Worm (Caenorhabditis elegans) whole organism, L4 larva: ENCODE results near the gene C18H2.5.

Experiments
- F44E2.7 ChIP-seq: fragments of 200-800 bp; sonication (Bioruptor generic); IDR thresholded peaks from 2 replicates; pipeline ENCODE4 v2.1.2; 2022; ENCODE audit warnings: missing genetic modification characterization, missing compliant biosample characterization
- T26A8.4 ChIP-seq: fragments of 200-800 bp; sonication (Bioruptor generic); IDR thresholded peaks from 2 replicates; pipeline ENCODE4 v1.3.6; 2022; ENCODE audit warnings: missing genetic modification characterization, missing compliant biosample characterization
- ceh-44 ChIP-seq: fragments of 200-800 bp; sonication (Bioruptor generic); IDR thresholded peaks from 2 replicates; pipeline ENCODE4 v1.3.6; 2022; ENCODE audit warnings: missing genetic modification reagents, missing genetic modification characterization, missing compliant biosample characterization
- ceh-82 ChIP-seq: sonication (generic microtip); optimal IDR thresholded peaks from 2 replicates; lab custom pipeline; 2017; ENCODE audit warnings: missing biosample characterization, missing genetic modification characterization
- ctbp-1 ChIP-seq: fragments of 200-800 bp; sonication (Bioruptor generic); IDR thresholded peaks from 2 replicates; pipeline ENCODE4 v1.3.6; 2022; ENCODE audit warnings: missing genetic modification reagents, missing genetic modification characterization, missing compliant biosample characterization
- daf-12 ChIP-seq: fragments of 150-350 bp; optimal IDR thresholded peaks from 2 replicates; lab custom pipeline; 2014; ENCODE audit warnings: missing biosample characterization, missing genetic modification reagents, missing genetic modification characterization
- daf-16 ChIP-seq, 3 experiments: sonication (generic microtip); optimal IDR thresholded peaks; 2 replicates each; lab custom pipeline; 2016 to 2017; ENCODE audit warnings: missing genetic modification characterization in 3 of 3, missing genetic modification reagents in 3 of 3, mild to moderate bottlenecking in 2 of 3, missing compliant biosample characterization in 2 of 3, missing biosample characterization in 1 of 3, moderate library complexity in 1 of 3
- dmd-6 ChIP-seq: fragments of 200-800 bp; sonication (Bioruptor generic); IDR thresholded peaks from 2 replicates; pipeline ENCODE4 v1.3.6; 2022; ENCODE audit warnings: missing genetic modification reagents, missing genetic modification characterization, missing compliant biosample characterization
- dpl-1 ChIP-seq: fragments of 150-350 bp; optimal IDR thresholded peaks from 2 replicates; lab custom pipeline; 2014; ENCODE audit warnings: missing biosample characterization, missing genetic modification reagents, missing genetic modification characterization
- fos-1 ChIP-seq: fragments of 150-350 bp; optimal IDR thresholded peaks from 2 replicates; lab custom pipeline; 2014; ENCODE audit warnings: missing biosample characterization, missing genetic modification characterization
- gei-8 ChIP-seq: fragments of 200-800 bp; sonication (Bioruptor generic); optimal IDR thresholded peaks from 2 replicates; lab custom pipeline; 2018; ENCODE audit warnings: mild to moderate bottlenecking, missing genetic modification characterization, missing compliant biosample characterization
- hlh-11 ChIP-seq: fragments of 200-800 bp; sonication (Bioruptor generic); optimal IDR thresholded peaks from 2 replicates; lab custom pipeline; 2018; ENCODE audit warnings: mild to moderate bottlenecking, missing genetic modification characterization, missing compliant biosample characterization
- hlh-30 ChIP-seq: sonication (generic microtip); optimal IDR thresholded peaks from 2 replicates; lab custom pipeline; 2017; ENCODE audit warnings: antibody characterized with exemption, mild to moderate bottlenecking, missing genetic modification characterization, missing compliant biosample characterization; ENCODE audit not compliant: insufficient read depth
- lim-7 ChIP-seq: fragments of 200-800 bp; sonication (Bioruptor generic); IDR thresholded peaks from 2 replicates; pipeline ENCODE4 v1.3.6; 2022; ENCODE audit warnings: missing genetic modification characterization, missing compliant biosample characterization
- lin-15B ChIP-seq: fragments of 150-350 bp; sonication (generic microtip); optimal IDR thresholded peaks from 3 replicates; lab custom pipeline; 2014; ENCODE audit warnings: missing biosample characterization, missing genetic modification characterization
- lin-29 ChIP-seq: fragments of 200-800 bp; sonication (Bioruptor generic); IDR thresholded peaks from 2 replicates; pipeline ENCODE4 v1.3.6; 2022; ENCODE audit warnings: missing genetic modification reagents, missing genetic modification characterization, missing compliant biosample characterization
- lir-3 ChIP-seq: sonication (generic microtip); optimal IDR thresholded peaks from 2 replicates; lab custom pipeline; 2016; ENCODE audit warnings: mild to moderate bottlenecking, missing genetic modification characterization, missing compliant biosample characterization
- mdl-1 ChIP-seq, 2 experiments: fragments of 150-350 bp in 1 of 2; sonication (generic microtip) in 1 of 2; optimal IDR thresholded peaks; 2 replicates each; lab custom pipeline; 2014 to 2017; ENCODE audit warnings: missing biosample characterization in 2 of 2, missing genetic modification characterization in 2 of 2
- mes-2 ChIP-seq: sonication (generic microtip); optimal IDR thresholded peaks from 2 replicates; lab custom pipeline; 2016; ENCODE audit warnings: missing genotype, mild to moderate bottlenecking, missing genetic modification characterization, missing compliant biosample characterization; ENCODE audit not compliant: poor library complexity, severe bottlenecking
- mxl-2 ChIP-seq: fragments of 200-800 bp; sonication (Bioruptor generic); conservative IDR thresholded peaks from 2 replicates; pipeline ENCODE4 v1.3.6; 2022; ENCODE audit warnings: missing genetic modification reagents, missing genetic modification characterization, missing compliant biosample characterization
- mxl-3 ChIP-seq: fragments of 200-800 bp; sonication (Bioruptor generic); optimal IDR thresholded peaks from 2 replicates; lab custom pipeline; 2018; ENCODE audit warnings: mild to moderate bottlenecking, missing genetic modification characterization, missing compliant biosample characterization
- nhr-10 ChIP-seq: fragments of 150-350 bp; optimal IDR thresholded peaks from 2 replicates; lab custom pipeline; 2014; ENCODE audit warnings: missing biosample characterization, missing genetic modification characterization
- nhr-11 ChIP-seq: fragments of 150-350 bp; optimal IDR thresholded peaks from 2 replicates; lab custom pipeline; 2014; ENCODE audit warnings: missing biosample characterization, missing genetic modification characterization
- nhr-25 ChIP-seq: sonication (generic microtip); optimal IDR thresholded peaks from 2 replicates; lab custom pipeline; 2017; ENCODE audit warnings: missing genetic modification characterization, mild to moderate bottlenecking, missing compliant biosample characterization, antibody characterized with exemption, moderate library complexity, borderline replicate concordance; ENCODE audit not compliant: insufficient read depth
- nhr-28 ChIP-seq: fragments of 150-350 bp; optimal IDR thresholded peaks from 2 replicates; lab custom pipeline; 2014; ENCODE audit warnings: missing biosample characterization, missing genetic modification characterization
- nhr-42 ChIP-seq: fragments of 200-800 bp; sonication (Bioruptor generic); IDR thresholded peaks from 2 replicates; pipeline ENCODE4 v1.3.6; 2022; ENCODE audit warnings: missing genetic modification characterization, missing compliant biosample characterization
- nhr-6 ChIP-seq: fragments of 150-350 bp; optimal IDR thresholded peaks from 2 replicates; lab custom pipeline; 2014; ENCODE audit warnings: missing biosample characterization, missing genetic modification characterization
- nhr-76 ChIP-seq: fragments of 150-350 bp; optimal IDR thresholded peaks from 2 replicates; lab custom pipeline; 2014; ENCODE audit warnings: missing biosample characterization, missing genetic modification characterization
- nhr-77 ChIP-seq: fragments of 150-350 bp; optimal IDR thresholded peaks from 2 replicates; lab custom pipeline; 2014; ENCODE audit warnings: missing biosample characterization, missing genetic modification characterization
- pha-4 ChIP-seq, 2 experiments: fragments of 150-350 bp in 1 of 2; fragments of 200-800 bp in 1 of 2; sonication (Bioruptor generic) in 1 of 2; IDR thresholded peaks in 1 of 2; optimal IDR thresholded peaks in 1 of 2; 2 replicates each; pipeline versions ENCODE4 v1.3.6 to Lab custom; 2014 to 2022; ENCODE audit warnings: missing genetic modification characterization in 2 of 2, missing genetic modification reagents in 2 of 2, missing biosample characterization in 1 of 2, missing compliant biosample characterization in 1 of 2
- rbr-2 ChIP-seq: sonication (generic microtip); optimal IDR thresholded peaks from 2 replicates; lab custom pipeline; 2016; ENCODE audit warnings: missing genotype, missing genetic modification characterization, missing compliant biosample characterization
- saeg-2 ChIP-seq: fragments of 200-800 bp; sonication (Bioruptor generic); IDR thresholded peaks from 2 replicates; pipeline ENCODE4 v1.3.6; 2022; ENCODE audit warnings: missing genetic modification reagents, missing genetic modification characterization, missing compliant biosample characterization
- sdz-12 ChIP-seq: fragments of 200-800 bp; sonication (Bioruptor generic); optimal IDR thresholded peaks from 2 replicates; lab custom pipeline; 2018; ENCODE audit warnings: mild to moderate bottlenecking, missing genetic modification characterization, missing compliant biosample characterization
- set-16 ChIP-seq: fragments of 200-800 bp; sonication (Bioruptor generic); IDR thresholded peaks from 2 replicates; pipeline ENCODE4 v1.3.6; 2022; ENCODE audit warnings: missing genetic modification reagents, missing genetic modification characterization, missing compliant biosample characterization
- spr-3 ChIP-seq: fragments of 200-800 bp; sonication (Bioruptor generic); optimal IDR thresholded peaks from 2 replicates; lab custom pipeline; 2018; ENCODE audit warnings: mild to moderate bottlenecking, missing genetic modification characterization, missing compliant biosample characterization
- tra-1 ChIP-seq: fragments of 200-800 bp; sonication (Bioruptor generic); IDR thresholded peaks from 2 replicates; pipeline ENCODE4 v1.3.6; 2022; ENCODE audit warnings: missing genetic modification reagents, missing genetic modification characterization, missing compliant biosample characterization
- unc-62 ChIP-seq, 3 experiments: fragments of 150-350 bp in 1 of 3; sonication (generic microtip); optimal IDR thresholded peaks in 2 of 3; peaks in 1 of 3; 1 replicate in 1 of 3; 2 replicates in 2 of 3; lab custom pipeline; 2014 to 2017; ENCODE audit warnings: missing biosample characterization in 3 of 3, missing genetic modification characterization in 3 of 3, missing genetic modification reagents in 3 of 3, missing genotype in 1 of 3
- zip-11 ChIP-seq: fragments of 200-800 bp; sonication (Bioruptor generic); IDR thresholded peaks from 2 replicates; pipeline ENCODE4 v1.3.6; 2022; ENCODE audit warnings: missing genetic modification characterization, missing compliant biosample characterization
- zip-2 ChIP-seq: fragments of 150-350 bp; optimal IDR thresholded peaks from 2 replicates; lab custom pipeline; 2014; ENCODE audit warnings: missing biosample characterization, missing genetic modification characterization
- ztf-11 ChIP-seq: fragments of 150-350 bp; optimal IDR thresholded peaks from 2 replicates; lab custom pipeline; 2014; ENCODE audit warnings: missing biosample characterization, missing genetic modification characterization

Gene C18H2.5

DNA sequence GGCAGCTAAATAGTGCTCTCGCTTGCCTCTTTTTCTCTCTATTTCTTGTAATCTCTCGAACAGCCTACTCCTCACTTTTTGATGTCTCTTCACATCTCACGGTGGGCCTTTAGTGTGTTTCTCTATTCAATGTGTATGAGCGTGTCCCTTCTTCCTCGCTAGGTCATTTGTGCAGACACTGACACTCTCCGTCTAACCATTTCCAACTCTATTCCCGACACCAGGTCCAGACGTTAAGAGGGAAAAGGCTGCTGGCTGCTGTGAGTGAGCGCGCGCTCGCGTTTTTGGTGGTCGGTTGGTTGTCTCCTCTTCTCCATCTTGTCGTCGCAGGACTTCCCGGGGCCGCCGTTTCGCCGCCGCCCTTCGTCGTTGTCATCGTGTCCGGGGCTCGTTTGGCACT lies 34.7 kb downstream of the C18H2.5 start (continued):
- TF ChIP-seq hlh-11 (tag; lab: Kevin White, UChicago) = peak; percentile 62
- TF ChIP-seq mxl-2 (GFP tag; lab: Robert Waterston, UW) = no peak
- no peak for TF ChIP-seq tra-1
- no peak for TF ChIP-seq lin-15B (tag; lab: Kevin White, UChicago)
- TF ChIP-seq spr-3 (GFP tag; lab: Kevin White, UChicago) = no peak
- peak; percentile 5 for TF ChIP-seq dpl-1 (GFP tag; lab: Kevin White, UChicago)
- TF ChIP-seq daf-12 (tag; lab: Kevin White, UChicago) = no peak
- TF ChIP-seq ctbp-1 (GFP tag; lab: Robert Waterston, UW) = peak; percentile 76
- no peak for TF ChIP-seq gei-8
- TF ChIP-seq ceh-82 (tag; lab: Kevin White, UChicago) = no peak
- TF ChIP-seq mxl-3 (GFP tag; lab: Kevin White, UChicago) = peak; percentile 38
- no peak for TF ChIP-seq sdz-12
- no peak for TF ChIP-seq ztf-11 (tag; lab: Kevin White, UChicago)
- TF ChIP-seq mes-2 = peak; percentile 55
- no peak for TF ChIP-seq fos-1 (tag; lab: Kevin White, UChicago)
- no peak for TF ChIP-seq ceh-44 (GFP tag; lab: Robert Waterston, UW)
- peak; percentile 53 for TF ChIP-seq nhr-11
- TF ChIP-seq F44E2.7 (GFP tag; lab: Robert Waterston, UW) = no peak
- no peak for TF ChIP-seq nhr-77 (tag; lab: Kevin White, UChicago)
- TF ChIP-seq zip-11 (GFP tag; lab: Robert Waterston, UW) = no peak
- TF ChIP-seq zip-2 = no peak
- peak in 1 of 2 experiments; percentile 25 for TF ChIP-seq daf-16 (GFP tag; optimal IDR thresholded peaks at IDR 0.05; lab: Kevin White, UChicago)
- TF ChIP-seq daf-16 (tag; optimal IDR thresholded peaks at IDR 0.05; lab: Kevin White, UChicago) = no peak
- TF ChIP-seq T26A8.4 (GFP tag; lab: Robert Waterston, UW) = no peak
- TF ChIP-seq lin-29 (GFP tag; lab: Robert Waterston, UW) = no peak
- no peak for TF ChIP-seq lir-3 (tag; lab: Kevin White, UChicago)
- no peak for TF ChIP-seq nhr-42
- TF ChIP-seq nhr-6 (tag; lab: Kevin White, UChicago) = no peak
- no peak for TF ChIP-seq pha-4 (GFP tag; IDR thresholded peaks at IDR 0.05; lab: Robert Waterston, UW)
- TF ChIP-seq pha-4 (tag; optimal IDR thresholded peaks at IDR 0.05; lab: Kevin White, UChicago) = no peak
- TF ChIP-seq nhr-25 (tag; lab: Kevin White, UChicago) = no peak
- TF ChIP-seq mdl-1 (tag; optimal IDR thresholded peaks at IDR 0.05; lab: Kevin White, UChicago) = peak in 1 of 2 experiments; percentile 0
- peak; percentile 68 for TF ChIP-seq rbr-2 (tag; lab: Kevin White, UChicago)
- TF ChIP-seq hlh-30 = peak; percentile 77
- TF ChIP-seq dmd-6 (GFP tag; lab: Robert Waterston, UW) = peak; percentile 14; the same call in 1 of the 2 replicates
- no peak for TF ChIP-seq lim-7 (GFP tag; lab: Robert Waterston, UW)
- TF ChIP-seq nhr-10 (tag; lab: Kevin White, UChicago) = no peak
- peak; percentile 87 for TF ChIP-seq set-16
- TF ChIP-seq saeg-2 (GFP tag; lab: Robert Waterston, UW) = no peak
- TF ChIP-seq nhr-28 (tag; lab: Kevin White, UChicago) = peak; percentile 43

DNA sequence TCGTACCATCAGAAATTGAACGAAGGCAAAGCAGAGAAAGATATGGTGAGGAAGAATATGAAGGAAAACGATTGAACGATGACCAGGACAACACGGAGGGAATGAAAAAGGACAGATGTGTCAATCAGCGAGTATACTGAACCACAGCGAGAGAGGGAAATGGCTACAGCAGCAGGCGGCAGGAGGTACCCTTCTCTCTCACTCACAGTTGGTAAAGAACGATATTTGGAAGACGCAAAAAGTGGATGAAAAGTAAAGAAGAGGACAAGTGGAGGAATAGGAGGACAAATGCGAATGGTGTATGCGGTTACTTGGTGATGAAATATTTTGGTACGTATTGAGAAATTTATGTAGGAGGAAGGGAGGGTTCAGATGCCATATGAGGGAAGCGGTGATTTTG lies 37.7 kb downstream of the C18H2.5 start, which contains the start of gene ZK783.7:
Gene ZK783.7, plus strand, starts transcription at position 246 of the 400 bp plus-strand sequence.
- TF ChIP-seq nhr-76 = no peak
- TF ChIP-seq unc-62 (GFP tag; optimal IDR thresholded peaks at IDR 0.05 in 1 of 2; lab: Kevin White, UChicago) = peak in 1 of 2 experiments; percentile 93
- TF ChIP-seq unc-62 (tag; optimal IDR thresholded peaks at IDR 0.05; lab: Kevin White, UChicago) = no peak
